Worm (Caenorhabditis elegans) whole organism, mixed stage, embryonic: Measurements from ENCODE around the gene pes-23.

Source experiments
- blmp-1 ChIP-seq: fragments of 150-350 bp; optimal IDR thresholded peaks from 2 replicates; lab custom pipeline; 2014; ENCODE audit warnings: missing biosample characterization, missing genetic modification characterization
- cnd-1 ChIP-seq: fragments of 200-800 bp; sonication (Bioruptor generic); optimal IDR thresholded peaks from 2 replicates; lab custom pipeline; 2018; ENCODE audit warnings: mild to moderate bottlenecking, missing genetic modification characterization, missing compliant biosample characterization
- flh-1 ChIP-seq: fragments of 200-800 bp; sonication (Bioruptor generic); optimal IDR thresholded peaks from 2 replicates; lab custom pipeline; 2018; ENCODE audit warnings: mild to moderate bottlenecking, missing genetic modification characterization, moderate library complexity, missing compliant biosample characterization
- lsy-2 ChIP-seq: fragments of 150-350 bp; optimal IDR thresholded peaks from 2 replicates; lab custom pipeline; 2014; ENCODE audit warnings: missing biosample characterization, missing genetic modification characterization
- mep-1 ChIP-seq: fragments of 150-350 bp; optimal IDR thresholded peaks from 2 replicates; lab custom pipeline; 2017; ENCODE audit warnings: missing biosample characterization, missing genetic modification reagents, missing genetic modification characterization, inconsistent platforms
- mls-2 ChIP-seq: sonication (generic microtip); optimal IDR thresholded peaks from 2 replicates; lab custom pipeline; 2016; ENCODE audit warnings: mild to moderate bottlenecking, missing genetic modification characterization, moderate library complexity, missing compliant biosample characterization
- nhr-12 ChIP-seq: fragments of 150-350 bp; optimal IDR thresholded peaks from 2 replicates; lab custom pipeline; 2014; ENCODE audit warnings: missing biosample characterization, missing genetic modification characterization
- nhr-237 ChIP-seq: fragments of 150-350 bp; optimal IDR thresholded peaks from 2 replicates; lab custom pipeline; 2014; ENCODE audit warnings: missing biosample characterization, missing genetic modification characterization
- nhr-28 ChIP-seq: fragments of 150-350 bp; optimal IDR thresholded peaks from 2 replicates; lab custom pipeline; 2014; ENCODE audit warnings: missing biosample characterization, missing genetic modification characterization
- nhr-76 ChIP-seq: sonication (generic microtip); optimal IDR thresholded peaks from 2 replicates; lab custom pipeline; 2017; ENCODE audit warnings: missing biosample characterization, missing genetic modification characterization
- pha-4 ChIP-seq: fragments of 150-350 bp; optimal IDR thresholded peaks from 2 replicates; lab custom pipeline; 2018; ENCODE audit warnings: missing biosample characterization, missing genetic modification reagents, missing genetic modification characterization
- snpc-4 ChIP-seq: fragments of 150-350 bp; optimal IDR thresholded peaks from 2 replicates; lab custom pipeline; 2014; ENCODE audit warnings: missing biosample characterization, missing genetic modification characterization
- unc-39 ChIP-seq: fragments of 150-350 bp; optimal IDR thresholded peaks from 2 replicates; lab custom pipeline; 2014; ENCODE audit warnings: missing biosample characterization, missing genetic modification characterization
- unc-62 ChIP-seq: fragments of 150-350 bp; optimal IDR thresholded peaks from 2 replicates; lab custom pipeline; 2014; ENCODE audit warnings: missing biosample characterization, missing genetic modification reagents, missing genetic modification characterization

DNA sequence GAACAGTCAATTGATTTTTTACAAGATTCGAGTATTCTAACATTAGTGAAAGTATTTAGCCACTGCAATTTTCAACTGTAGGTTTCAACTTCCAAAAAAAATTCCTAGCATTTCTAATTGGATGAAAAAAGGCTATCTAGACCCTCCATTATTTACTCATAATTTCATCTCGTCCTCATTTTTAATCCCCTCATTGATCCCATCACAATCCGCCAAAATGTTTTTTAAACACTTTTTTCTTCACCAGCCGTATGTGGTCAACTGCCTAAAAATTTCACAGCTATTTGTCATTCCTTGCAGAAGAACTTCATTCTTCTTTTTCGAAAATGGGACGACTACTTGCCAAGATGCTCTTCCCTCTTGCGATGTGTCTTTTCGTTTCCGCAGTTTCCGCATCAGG lies 47.9 kb upstream of the pes-23 start, which contains the start of gene rig-3:
- TF ChIP-seq nhr-237 (tag; lab: Kevin White, UChicago) (no peak), lsy-2 (tag; lab: Kevin White, UChicago) (no peak), mls-2 (no peak), nhr-76 (tag; lab: Kevin White, UChicago) (no peak), nhr-12 (no peak), mep-1 (no peak), pha-4 (tag; lab: Kevin White, UChicago) (no peak), nhr-28 (tag; lab: Kevin White, UChicago) (no peak), snpc-4 (tag; lab: Kevin White, UChicago) (no peak), blmp-1 (tag; lab: Kevin White, UChicago) (no peak), flh-1 (GFP tag; lab: Kevin White, UChicago) (no peak), unc-62 (GFP tag; lab: Kevin White, UChicago) (no peak), cnd-1 (tag; lab: Kevin White, UChicago) (no peak), unc-39 (tag; lab: Kevin White, UChicago) (no peak)
